Fruit fly (Drosophila melanogaster) whole organism: ENCODE data around the gene TrpRS.

ENCODE experiments used
- CG8478 ChIP-seq: fragments of >200 bp; optimal IDR thresholded peaks from 2 replicates; lab custom pipeline; 2018; ENCODE audit warnings: inconsistent platforms
- Dll ChIP-seq: fragments of >200 bp; optimal IDR thresholded peaks from 2 replicates; lab custom pipeline; 2017
- EcR ChIP-seq, 2 experiments: fragments of >200 bp; optimal IDR thresholded peaks; 2 replicates each; lab custom pipeline; 2017; ENCODE audit warnings: missing biosample characterization in 2 of 2, missing genetic modification characterization in 2 of 2, missing genetic modification reagents in 2 of 2
- pan ChIP-seq: fragments of >200 bp; optimal IDR thresholded peaks from 2 replicates; lab custom pipeline; 2017
- psq ChIP-seq: fragments of >200 bp; optimal IDR thresholded peaks from 2 replicates; lab custom pipeline; 2017
- usp ChIP-seq: fragments of >200 bp; optimal IDR thresholded peaks from 2 replicates; lab custom pipeline; 2017; ENCODE audit warnings: missing biosample characterization, missing genetic modification characterization, mixed read lengths

DNA sequence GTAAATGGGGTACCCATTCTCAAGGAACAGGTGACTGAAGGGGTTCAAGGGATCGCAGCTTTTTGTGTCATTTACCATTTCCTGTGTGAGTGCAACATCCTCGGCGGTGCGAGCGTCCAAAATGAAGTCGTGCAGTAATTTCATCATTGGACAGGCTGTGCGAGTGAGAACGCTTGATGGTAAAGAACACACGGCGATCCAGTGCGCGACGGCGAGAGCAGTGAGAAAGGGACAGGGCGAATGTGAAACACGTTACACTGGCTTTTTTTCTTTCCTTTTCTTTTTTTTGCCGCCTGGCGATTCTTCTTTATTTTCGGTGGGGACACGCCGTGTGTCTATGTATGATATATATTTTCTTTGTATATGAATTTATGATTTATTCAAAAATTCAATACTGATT, 40.6 kb downstream of the TrpRS start:
- TF ChIP-seq CG8478 (lab: Kevin White, UChicago) (no peak), psq (no peak), pan (lab: Kevin White, UChicago) (no peak), usp (GFP tag; lab: Kevin White, UChicago) (no peak), Dll (lab: Kevin White, UChicago) (no peak), EcR (GFP tag; optimal IDR thresholded peaks at IDR 0.05; lab: Kevin White, UChicago) (no peak)
